Fruit fly (Drosophila melanogaster) whole organism, prepupa: ENCODE data around the gene CG5790.

Source experiments
- Blimp-1 ChIP-seq: fragments of 200-800 bp; sonication (Bioruptor generic); optimal IDR thresholded peaks from 3 replicates; lab custom pipeline; 2017; ENCODE audit warnings: missing biosample characterization, missing genetic modification characterization, mild to moderate bottlenecking, moderate library complexity, missing genetic modification reagents
- CG10631 ChIP-seq: fragments of 200-800 bp; sonication (Bioruptor generic); optimal IDR thresholded peaks from 2 replicates; lab custom pipeline; 2016; ENCODE audit warnings: missing biosample characterization, missing genetic modification characterization
- CG10669 ChIP-seq: fragments of 200-800 bp; sonication (Bioruptor generic); optimal IDR thresholded peaks from 3 replicates; lab custom pipeline; 2018; ENCODE audit warnings: missing biosample characterization, mild to moderate bottlenecking, missing genetic modification characterization, moderate library complexity
- CG11294 ChIP-seq: fragments of 200-800 bp; sonication (Bioruptor generic); IDR thresholded peaks from 2 replicates; pipeline ENCODE4 v1.3.6; 2022; ENCODE audit warnings: missing biosample characterization, missing genetic modification characterization
- CG11762 ChIP-seq: fragments of 200-800 bp; sonication (Bioruptor generic); optimal IDR thresholded peaks from 3 replicates; lab custom pipeline; 2016; ENCODE audit warnings: missing biosample characterization, missing genetic modification characterization; ENCODE audit not compliant: insufficient read depth
- CG11902 ChIP-seq: fragments of 200-800 bp; sonication (Bioruptor generic); optimal IDR thresholded peaks from 3 replicates; lab custom pipeline; 2016; ENCODE audit warnings: missing biosample characterization, missing genetic modification characterization
- CG1621 ChIP-seq: fragments of 200-800 bp; sonication (Bioruptor generic); optimal IDR thresholded peaks from 3 replicates; lab custom pipeline; 2018; ENCODE audit warnings: missing biosample characterization, mild to moderate bottlenecking, missing genetic modification characterization
- CG3032 ChIP-seq: fragments of 200-800 bp; optimal IDR thresholded peaks from 2 replicates; lab custom pipeline; 2019; ENCODE audit warnings: missing biosample characterization, mild to moderate bottlenecking, missing genetic modification characterization, moderate library complexity
- CG32006 ChIP-seq: fragments of 200-800 bp; sonication (Bioruptor generic); optimal IDR thresholded peaks from 3 replicates; lab custom pipeline; 2017; ENCODE audit warnings: missing biosample characterization, mild to moderate bottlenecking, missing genetic modification characterization
- CG34406 ChIP-seq: fragments of 200-800 bp; sonication (Bioruptor generic); optimal IDR thresholded peaks from 3 replicates; lab custom pipeline; 2016; ENCODE audit warnings: missing biosample characterization, missing genetic modification characterization
- CG3919 ChIP-seq: fragments of 200-800 bp; sonication (Bioruptor generic); optimal IDR thresholded peaks from 3 replicates; lab custom pipeline; 2016; ENCODE audit warnings: missing biosample characterization, missing genetic modification characterization
- CG4318 ChIP-seq: fragments of 200-800 bp; sonication (Bioruptor generic); optimal IDR thresholded peaks from 3 replicates; lab custom pipeline; 2017; ENCODE audit warnings: missing biosample characterization, mild to moderate bottlenecking, missing genetic modification characterization
- CG6163 ChIP-seq: fragments of 200-800 bp; sonication (Bioruptor generic); IDR thresholded peaks from 3 replicates; pipeline ENCODE4 v1.3.6; 2022; ENCODE audit warnings: missing biosample characterization, missing genetic modification characterization
- CG6276 ChIP-seq: fragments of 200-800 bp; sonication (Bioruptor generic); optimal IDR thresholded peaks from 2 replicates; lab custom pipeline; 2017; ENCODE audit warnings: missing biosample characterization, mild to moderate bottlenecking, missing genetic modification characterization
- CG6792 ChIP-seq: fragments of 200-800 bp; sonication (Bioruptor generic); optimal IDR thresholded peaks from 3 replicates; lab custom pipeline; 2016; ENCODE audit warnings: missing biosample characterization, missing genetic modification characterization
- CG6808 ChIP-seq: fragments of 200-800 bp; sonication (Bioruptor generic); optimal IDR thresholded peaks from 3 replicates; lab custom pipeline; 2017; ENCODE audit warnings: missing biosample characterization, missing genetic modification characterization, mild to moderate bottlenecking, moderate library complexity, missing genetic modification reagents
- CG6854 ChIP-seq: fragments of 200-800 bp; sonication (Bioruptor generic); optimal IDR thresholded peaks from 2 replicates; lab custom pipeline; 2017; ENCODE audit warnings: missing biosample characterization, mild to moderate bottlenecking, missing genetic modification characterization
- CG7368 ChIP-seq: fragments of 200-800 bp; sonication (Bioruptor generic); optimal IDR thresholded peaks from 3 replicates; lab custom pipeline; 2016; ENCODE audit warnings: missing biosample characterization, missing genetic modification characterization
- CG8119 ChIP-seq: fragments of 200-800 bp; sonication (Bioruptor generic); IDR thresholded peaks from 3 replicates; pipeline ENCODE4 v1.3.6; 2022; ENCODE audit warnings: missing biosample characterization, missing genetic modification characterization
- CG8632 ChIP-seq: fragments of 200-800 bp; sonication (Bioruptor generic); optimal IDR thresholded peaks from 3 replicates; lab custom pipeline; 2016; ENCODE audit warnings: missing biosample characterization, missing genetic modification characterization
- CG9139 ChIP-seq: fragments of 200-800 bp; sonication (Bioruptor generic); optimal IDR thresholded peaks from 3 replicates; lab custom pipeline; 2017; ENCODE audit warnings: missing biosample characterization, mild to moderate bottlenecking, missing genetic modification characterization
- Eip78C ChIP-seq: fragments of 200-800 bp; sonication (Bioruptor generic); peaks from one replicate; lab custom pipeline; 2016; ENCODE audit warnings: missing biosample characterization, missing genetic modification characterization
- Eip93F ChIP-seq: fragments of 200-800 bp; sonication (Bioruptor generic); optimal IDR thresholded peaks from 2 replicates; lab custom pipeline; 2016; ENCODE audit warnings: missing biosample characterization, mild to moderate bottlenecking, missing genetic modification characterization
- Gug ChIP-seq: fragments of 200-800 bp; sonication (Bioruptor generic); IDR thresholded peaks from 2 replicates; pipeline ENCODE4 v1.3.6; 2022; ENCODE audit warnings: missing biosample characterization, missing genetic modification characterization
- Hr4 ChIP-seq: fragments of 200-800 bp; sonication (Bioruptor generic); optimal IDR thresholded peaks from 3 replicates; lab custom pipeline; 2016; ENCODE audit warnings: missing biosample characterization, missing genetic modification characterization
- Lpt ChIP-seq: fragments of 200-800 bp; sonication (Bioruptor generic); optimal IDR thresholded peaks from 3 replicates; lab custom pipeline; 2016; ENCODE audit warnings: missing biosample characterization, missing genetic modification characterization
- Met ChIP-seq: fragments of 200-800 bp; sonication (Bioruptor generic); optimal IDR thresholded peaks from 3 replicates; lab custom pipeline; 2016; ENCODE audit warnings: missing biosample characterization, missing genetic modification characterization
- OdsH ChIP-seq: fragments of 200-800 bp; sonication (Bioruptor generic); optimal IDR thresholded peaks from 3 replicates; lab custom pipeline; 2016; ENCODE audit warnings: missing biosample characterization, missing genetic modification characterization
- Smox ChIP-seq: fragments of 200-800 bp; sonication (Bioruptor generic); optimal IDR thresholded peaks from 3 replicates; lab custom pipeline; 2016; ENCODE audit warnings: missing biosample characterization, missing genetic modification characterization
- Sox102F ChIP-seq: fragments of 200-800 bp; sonication (Bioruptor generic); optimal IDR thresholded peaks from 2 replicates; lab custom pipeline; 2016; ENCODE audit warnings: missing biosample characterization, mild to moderate bottlenecking, missing genetic modification characterization
- Sox14 ChIP-seq: fragments of 200-800 bp; sonication (Bioruptor generic); optimal IDR thresholded peaks from 3 replicates; lab custom pipeline; 2016; ENCODE audit warnings: missing biosample characterization, missing genetic modification characterization
- dsx ChIP-seq: fragments of 200-800 bp; optimal IDR thresholded peaks from 3 replicates; lab custom pipeline; 2019; ENCODE audit warnings: missing biosample characterization, mild to moderate bottlenecking, missing genetic modification characterization, moderate library complexity; ENCODE audit not compliant: poor library complexity, severe bottlenecking
- eg ChIP-seq: fragments of 200-800 bp; sonication (Bioruptor generic); IDR thresholded peaks from 3 replicates; pipeline ENCODE4 v1.3.6; 2022; ENCODE audit warnings: missing biosample characterization, missing genetic modification characterization
- fd85E ChIP-seq: fragments of 200-800 bp; sonication (Bioruptor generic); optimal IDR thresholded peaks from 3 replicates; lab custom pipeline; 2016; ENCODE audit warnings: missing biosample characterization, missing genetic modification characterization
- lz ChIP-seq: fragments of 200-800 bp; sonication (Bioruptor generic); optimal IDR thresholded peaks from 3 replicates; lab custom pipeline; 2016; ENCODE audit warnings: missing biosample characterization, missing genetic modification characterization
- pdm3 ChIP-seq: fragments of 200-800 bp; sonication (Bioruptor generic); optimal IDR thresholded peaks from 3 replicates; lab custom pipeline; 2016; ENCODE audit warnings: missing biosample characterization, missing genetic modification characterization
- spab ChIP-seq: fragments of 200-800 bp; sonication (Bioruptor generic); optimal IDR thresholded peaks from 2 replicates; lab custom pipeline; 2017; ENCODE audit warnings: missing biosample characterization, mild to moderate bottlenecking, missing genetic modification characterization, missing genetic modification reagents
- ss ChIP-seq, 2 experiments: fragments of 200-800 bp; sonication (Bioruptor generic); optimal IDR thresholded peaks; 2 replicates in 1 of 2; 3 replicates in 1 of 2; lab custom pipeline; 2017 to 2018; ENCODE audit warnings: mild to moderate bottlenecking in 2 of 2, missing biosample characterization in 2 of 2, missing genetic modification characterization in 2 of 2, moderate library complexity in 1 of 2
- topi ChIP-seq: fragments of 200-800 bp; sonication (Bioruptor generic); optimal IDR thresholded peaks from 3 replicates; lab custom pipeline; 2016; ENCODE audit warnings: missing biosample characterization, missing genetic modification characterization

Gene CG5790

dm6 chr2L:18298541-18298940 lies 3.9 kb downstream of the CG5790 start:
- TF ChIP-seq CG3919 (GFP tag; lab: Kevin White, UChicago) (no peak), CG11294 (GFP tag; lab: Robert Waterston, UW) (no peak), CG8632 (GFP tag; lab: Kevin White, UChicago) (no peak), CG11762 (GFP tag; lab: Kevin White, UChicago) (no peak), CG11902 (GFP tag; lab: Kevin White, UChicago) (no peak), fd85E (no peak), spab (no peak), CG3032 (tag; lab: Kevin White, UChicago) (no peak), lz (GFP tag; lab: Kevin White, UChicago) (no peak), Gug (GFP tag; lab: Robert Waterston, UW) (no peak), pdm3 (no peak), CG32006 (peak; percentile 4), CG6854 (no peak), topi (no peak), Smox (GFP tag; lab: Kevin White, UChicago) (no peak), CG4318 (GFP tag; lab: Kevin White, UChicago) (no peak), Sox14 (GFP tag; lab: Kevin White, UChicago) (no peak), dsx (GFP tag; lab: Kevin White, UChicago) (no peak), eg (GFP tag; lab: Robert Waterston, UW) (no peak), CG6276 (no peak), CG34406 (GFP tag; lab: Kevin White, UChicago) (no peak), Sox102F (GFP tag; lab: Kevin White, UChicago) (no peak), Met (GFP tag; lab: Kevin White, UChicago) (peak; percentile 12), Eip78C (GFP tag; lab: Kevin White, UChicago) (peak; percentile 45), CG6808 (GFP tag; lab: Kevin White, UChicago) (no peak), CG9139 (GFP tag; lab: Kevin White, UChicago) (no peak), CG7368 (GFP tag; lab: Kevin White, UChicago) (no peak), Blimp-1 (GFP tag; lab: Kevin White, UChicago) (no peak), CG6163 (GFP tag; lab: Robert Waterston, UW) (0 out of 3 replicates have a peak, but pooled peaks have one; percentile 25)

- TF ChIP-seq Hr4 (no peak), ss (GFP tag; optimal IDR thresholded peaks at IDR 0.05; lab: Kevin White, UChicago) (peak in 1 of 2 experiments; percentile 46)
Observed at dm6 chr2L:18302780-18303179, 8.1 kb downstream of the CG5790 start.

dm6 chr2L:18304469-18304868 lies 9.8 kb downstream of the CG5790 start:
- TF ChIP-seq Eip93F (no peak), CG3032 (tag; lab: Kevin White, UChicago) (no peak), CG10669 (GFP tag; lab: Kevin White, UChicago) (no peak), topi (no peak), CG1621 (tag; lab: Kevin White, UChicago) (no peak), CG6792 (no peak), Lpt (GFP tag; lab: Kevin White, UChicago) (no peak)

- peak; percentile 12 for TF ChIP-seq CG3919 (GFP tag; lab: Kevin White, UChicago)
- TF ChIP-seq CG32006: peak; percentile 36
- TF ChIP-seq OdsH (GFP tag; lab: Kevin White, UChicago): peak; percentile 23
- no peak for TF ChIP-seq Met (GFP tag; lab: Kevin White, UChicago)
- TF ChIP-seq spab: peak; percentile 28
- no peak for TF ChIP-seq topi
- TF ChIP-seq CG8119 (GFP tag; lab: Robert Waterston, UW): 0 out of 3 replicates have a peak, but pooled peaks have one; percentile 25
- TF ChIP-seq CG6808 (GFP tag; lab: Kevin White, UChicago): peak; percentile 20
- TF ChIP-seq CG10631: peak; percentile 41
- TF ChIP-seq Eip78C (GFP tag; lab: Kevin White, UChicago): peak; percentile 45
- peak; percentile 34 for TF ChIP-seq CG3032 (tag; lab: Kevin White, UChicago)
Observed at dm6 chr2L:18305057-18305829, 10.6 kb downstream of the CG5790 start.
